Fruit fly (Drosophila melanogaster): ENCODE results near the gene CG8475.

CG8475 gene

DNA sequence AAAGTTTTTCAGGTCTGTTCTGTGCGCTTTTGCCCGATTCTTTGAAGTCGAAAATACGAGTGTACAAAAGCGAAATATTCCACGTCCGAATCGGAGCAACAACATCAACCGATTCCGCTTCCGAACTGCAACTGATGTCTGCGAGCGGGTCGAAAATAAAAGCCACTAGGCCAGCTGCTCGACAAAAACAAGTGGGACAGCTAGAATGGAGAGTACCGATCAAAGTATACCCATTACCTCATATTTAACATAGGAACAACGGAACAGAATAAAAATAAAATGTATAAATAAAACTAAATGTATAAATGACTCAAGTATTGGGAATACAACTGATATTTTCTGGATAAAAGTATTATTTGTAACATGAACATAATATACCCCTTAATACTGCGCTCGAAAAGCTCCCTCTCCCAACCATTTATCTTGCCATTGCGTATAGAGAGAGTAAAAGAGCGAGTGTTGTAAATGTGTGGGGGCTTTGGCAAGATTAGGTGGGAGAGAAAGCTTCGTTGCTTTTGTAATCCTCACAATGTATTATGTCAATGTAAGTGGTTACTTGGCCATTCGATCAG, 8.4 kb upstream of the CG8475 start, which contains the start of gene SLC5A11 (continued):
- TF ChIP-seq ATbp (GFP tag; optimal IDR thresholded peaks at IDR 0.05) (peak; percentile 95), CkIIα-i1 (GFP tag; IDR thresholded peaks at IDR 0.05) (no peak), tap (tag; optimal IDR thresholded peaks at IDR 0.05) (peak; percentile 95), grau (tag; optimal IDR thresholded peaks at IDR 0.05) (peak; percentile 92), org-1 (GFP tag; optimal IDR thresholded peaks at IDR 0.05) (peak; percentile 100), pros (GFP tag; optimal IDR thresholded peaks at IDR 0.05) (peak; percentile 83), Lpt (GFP tag; optimal IDR thresholded peaks at IDR 0.05) (no peak), CG9437 (GFP tag; optimal IDR thresholded peaks at IDR 0.05) (peak; percentile 93), Mrtf (GFP tag; IDR thresholded peaks at IDR 0.05) (peak; percentile 94), Lim3 (GFP tag; IDR thresholded peaks at IDR 0.05) (peak; percentile 99), CG10209 (GFP tag; optimal IDR thresholded peaks at IDR 0.05) (peak; percentile 94), CG13296 (GFP tag; optimal IDR thresholded peaks at IDR 0.05) (peak; percentile 98), zf30C (GFP tag; optimal IDR thresholded peaks at IDR 0.05) (no peak), prd (optimal IDR thresholded peaks at IDR 0.05) (no peak), prd (GFP tag; IDR thresholded peaks at IDR 0.05) (peak; percentile 97), CG5180 (GFP tag; optimal IDR thresholded peaks at IDR 0.05) (peak; percentile 91), CG16863 (GFP tag; optimal IDR thresholded peaks at IDR 0.05) (peak; percentile 65), CG31388 (GFP tag; optimal IDR thresholded peaks at IDR 0.05) (peak; percentile 99), jumu (GFP tag; optimal IDR thresholded peaks at IDR 0.05) (peak; percentile 71), trh (GFP tag; optimal IDR thresholded peaks at IDR 0.05) (peak; percentile 96), CG8089 (GFP tag; optimal IDR thresholded peaks at IDR 0.05) (peak; percentile 31), CG4820 (GFP tag; optimal IDR thresholded peaks at IDR 0.05) (peak; percentile 99), CG13894 (tag; optimal IDR thresholded peaks at IDR 0.05) (peak; percentile 94), Elba2 (GFP tag; optimal IDR thresholded peaks at IDR 0.05) (peak; percentile 61), hth (optimal IDR thresholded peaks at IDR 0.05) (no peak), TFAM (GFP tag; optimal IDR thresholded peaks at IDR 0.05) (peak; percentile 40), Dbx (GFP tag; IDR thresholded peaks at IDR 0.05) (peak; percentile 93), unpg (GFP tag; optimal IDR thresholded peaks at IDR 0.05) (peak; percentile 85), CG32772 (GFP tag; IDR thresholded peaks at IDR 0.05) (peak; percentile 95), CG4730 (GFP tag; IDR thresholded peaks at IDR 0.05) (peak; percentile 96), trem (tag; optimal IDR thresholded peaks at IDR 0.05) (peak; percentile 88), lilli (GFP tag; optimal IDR thresholded peaks at IDR 0.05) (peak; percentile 99), Dfd (GFP tag; optimal IDR thresholded peaks at IDR 0.05) (no peak), Hr3 (GFP tag; optimal IDR thresholded peaks at IDR 0.05) (peak; percentile 96), CG11695 (GFP tag; IDR thresholded peaks at IDR 0.05) (peak; percentile 100), CHES-1-like (GFP tag; optimal IDR thresholded peaks at IDR 0.05) (peak; percentile 54), CG13775 (GFP tag; optimal IDR thresholded peaks at IDR 0.05) (peak; percentile 88), CTCF (GFP tag; optimal IDR thresholded peaks at IDR 0.05) (peak; percentile 50), CG10321 (GFP tag; IDR thresholded peaks at IDR 0.05) (peak; percentile 74), HLH3B (GFP tag; IDR thresholded peaks at IDR 0.05) (peak; percentile 99), NK7.1 (GFP tag; optimal IDR thresholded peaks at IDR 0.05) (peak; percentile 97), eve (GFP tag; optimal IDR thresholded peaks at IDR 0.05) (peak in 1 of 2 experiments; percentile 100), CG18262 (tag; optimal IDR thresholded peaks at IDR 0.05) (peak; percentile 96), Fer1 (GFP tag; optimal IDR thresholded peaks at IDR 0.05) (peak; percentile 99), bowl (GFP tag; IDR thresholded peaks at IDR 0.05) (peak; percentile 82; the same call in 1 of the 2 replicates), Oli (tag; optimal IDR thresholded peaks at IDR 0.05) (peak; percentile 94), CG9932 (GFP tag; IDR thresholded peaks at IDR 0.05) (peak; percentile 96), CG13424 (tag; optimal IDR thresholded peaks at IDR 0.05) (peak; percentile 97), D19A (tag; optimal IDR thresholded peaks at IDR 0.05) (peak; percentile 87), C15 (GFP tag; IDR thresholded peaks at IDR 0.05) (peak; percentile 97), otp (GFP tag; IDR thresholded peaks at IDR 0.05) (peak; percentile 97), Mad (GFP tag; optimal IDR thresholded peaks at IDR 0.05) (peak; percentile 53)
